Worm (Caenorhabditis elegans): ENCODE measurements around the gene ZK1248.20.

The ZK1248.20 gene

ce11 chrII:5788815-5789214 is 27.6 kb upstream of the ZK1248.20 start, which contains the start of gene K05F1.13:
TSS of gene K05F1.13 (plus strand) at chrII:5789115.
- TF ChIP-seq ref-1 (GFP tag; conservative IDR thresholded peaks at IDR 0.05) (no peak), flt-1 (GFP tag; IDR thresholded peaks at IDR 0.05) (no peak), ztf-29 (GFP tag; IDR thresholded peaks at IDR 0.05) (no peak), med-1 (GFP tag; optimal IDR thresholded peaks at IDR 0.05; ENCODE audit: insufficient read depth) (no peak), T22C8.4 (GFP tag; IDR thresholded peaks at IDR 0.05) (no peak), cog-1 (tag; optimal IDR thresholded peaks at IDR 0.05) (no peak), tab-1 (GFP tag; IDR thresholded peaks at IDR 0.05) (no peak), klf-2 (GFP tag; conservative IDR thresholded peaks at IDR 0.05) (no peak), ztf-23 (GFP tag; IDR thresholded peaks at IDR 0.05) (no peak)

- TF ChIP-seq T22C8.4 (GFP tag; IDR thresholded peaks at IDR 0.05) (no peak), flt-1 (GFP tag; IDR thresholded peaks at IDR 0.05) (no peak)
Measured at ce11 chrII:5790313-5790773, 26.1 kb upstream of the ZK1248.20 start, which contains the start of gene lect-2. TSS of gene lect-2 (plus strand) at chrII:5790723.

- TF ChIP-seq T22C8.4 (GFP tag; IDR thresholded peaks at IDR 0.05) (no peak), ztf-23 (GFP tag; IDR thresholded peaks at IDR 0.05) (no peak), flt-1 (GFP tag; IDR thresholded peaks at IDR 0.05) (no peak), ref-1 (GFP tag; conservative IDR thresholded peaks at IDR 0.05) (no peak), cog-1 (tag; optimal IDR thresholded peaks at IDR 0.05) (no peak), tab-1 (GFP tag; IDR thresholded peaks at IDR 0.05) (no peak), ztf-29 (GFP tag; IDR thresholded peaks at IDR 0.05) (no peak), klf-2 (GFP tag; conservative IDR thresholded peaks at IDR 0.05) (no peak), med-1 (GFP tag; optimal IDR thresholded peaks at IDR 0.05; ENCODE audit: insufficient read depth) (no peak)
Measured at ce11 chrII:5792490-5792889, 24.0 kb upstream of the ZK1248.20 start, which contains the start of gene K05F1.14. TSS of gene K05F1.14 (minus strand) at chrII:5792590.

- no peak for TF ChIP-seq ztf-29 (GFP tag; IDR thresholded peaks at IDR 0.05)
- TF ChIP-seq med-1 (GFP tag; optimal IDR thresholded peaks at IDR 0.05; ENCODE audit: insufficient read depth), result no peak
- TF ChIP-seq klf-2 (GFP tag; conservative IDR thresholded peaks at IDR 0.05), result no peak
- no peak for TF ChIP-seq ref-1 (GFP tag; conservative IDR thresholded peaks at IDR 0.05)
- no peak for TF ChIP-seq T22C8.4 (GFP tag; IDR thresholded peaks at IDR 0.05)
- no peak for TF ChIP-seq cog-1 (tag; optimal IDR thresholded peaks at IDR 0.05)
- no peak for TF ChIP-seq tab-1 (GFP tag; IDR thresholded peaks at IDR 0.05)
- no peak for TF ChIP-seq flt-1 (GFP tag; IDR thresholded peaks at IDR 0.05)
- TF ChIP-seq ztf-23 (GFP tag; IDR thresholded peaks at IDR 0.05), result no peak
Measured at ce11 chrII:5794195-5794594, 22.3 kb upstream of the ZK1248.20 start, which contains the start of gene acdh-8. TSS of gene acdh-8 (plus strand) at chrII:5794495.

DNA sequence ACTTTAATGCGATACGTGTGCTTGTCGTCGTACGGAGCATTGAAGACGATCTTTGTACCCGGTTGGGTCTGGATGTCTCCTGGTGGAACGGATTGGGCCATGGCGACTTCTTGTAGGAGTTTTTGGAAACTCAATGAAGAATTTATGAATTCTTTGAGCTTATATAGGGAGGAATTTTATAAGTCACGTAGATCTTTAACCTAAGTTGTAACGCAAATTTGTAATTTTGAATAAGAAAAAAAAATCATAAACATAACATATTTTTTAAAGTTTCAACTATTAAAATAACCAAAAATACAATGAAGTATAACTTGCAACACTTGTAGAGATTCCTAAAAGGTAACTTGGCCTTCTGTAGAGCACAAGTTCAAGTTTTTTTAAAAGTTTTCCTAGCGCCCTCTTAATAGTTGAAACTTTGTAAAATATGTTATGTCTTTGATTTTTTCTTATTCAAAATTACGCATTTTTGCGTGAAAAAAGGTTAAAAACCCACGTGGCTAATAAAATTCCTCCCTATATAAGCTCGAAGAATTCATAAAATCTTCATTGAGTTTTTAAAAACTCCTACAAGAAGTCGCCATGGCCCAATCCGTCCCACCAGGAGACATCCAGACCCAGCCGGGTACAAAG is 19.0 kb upstream of the ZK1248.20 start, which contains the start of the genes msp-63 and msp-142:
TSS of gene msp-63 (minus strand) at position 101 of the 630 bp plus-strand sequence.
TSS of gene msp-142 (plus strand) at position 580 of the 630 bp plus-strand sequence.
- TF ChIP-seq med-1 (GFP tag; optimal IDR thresholded peaks at IDR 0.05; ENCODE audit: insufficient read depth) (no peak), klf-2 (GFP tag; conservative IDR thresholded peaks at IDR 0.05) (no peak), ref-1 (GFP tag; conservative IDR thresholded peaks at IDR 0.05) (no peak), T22C8.4 (GFP tag; IDR thresholded peaks at IDR 0.05) (no peak), ztf-29 (GFP tag; IDR thresholded peaks at IDR 0.05) (no peak), tab-1 (GFP tag; IDR thresholded peaks at IDR 0.05) (no peak), flt-1 (GFP tag; IDR thresholded peaks at IDR 0.05) (no peak), ztf-23 (GFP tag; IDR thresholded peaks at IDR 0.05) (no peak), cog-1 (tag; optimal IDR thresholded peaks at IDR 0.05) (no peak)

DNA sequence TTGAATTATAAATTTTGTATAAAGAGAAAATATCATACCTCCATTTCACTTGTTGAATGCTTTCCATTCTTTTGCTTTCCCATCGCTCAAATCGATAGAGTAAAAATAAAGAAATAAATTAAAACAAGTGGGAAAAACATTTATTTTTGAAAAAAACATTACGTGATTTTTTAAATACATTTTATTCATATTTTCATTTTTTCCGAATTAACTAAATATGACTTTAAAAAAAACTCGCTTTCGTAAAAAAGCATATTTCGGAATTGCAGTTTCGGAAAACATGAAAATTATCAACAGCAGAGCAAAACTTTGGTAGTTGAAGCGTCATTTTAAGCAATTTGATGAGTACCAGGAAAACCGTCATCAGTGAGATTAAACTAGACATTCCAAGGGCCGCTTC is 16.9 kb upstream of the ZK1248.20 start, which contains the start of gene K05F1.8:
TSS of gene K05F1.8 (minus strand) at position 101 of the 400 bp plus-strand sequence.
- TF ChIP-seq tab-1 (GFP tag; IDR thresholded peaks at IDR 0.05) (no peak), cog-1 (tag; optimal IDR thresholded peaks at IDR 0.05) (no peak), klf-2 (GFP tag; conservative IDR thresholded peaks at IDR 0.05) (no peak), ztf-29 (GFP tag; IDR thresholded peaks at IDR 0.05) (no peak), ref-1 (GFP tag; conservative IDR thresholded peaks at IDR 0.05) (no peak), med-1 (GFP tag; optimal IDR thresholded peaks at IDR 0.05; ENCODE audit: insufficient read depth) (no peak), ztf-23 (GFP tag; IDR thresholded peaks at IDR 0.05) (no peak), flt-1 (GFP tag; IDR thresholded peaks at IDR 0.05) (no peak), T22C8.4 (GFP tag; IDR thresholded peaks at IDR 0.05) (no peak)

ce11 chrII:5801075-5801474 is 15.4 kb upstream of the ZK1248.20 start, which contains the start of the genes K05F1.9 and K05F1.1:
TSS of gene K05F1.9 (minus strand) at chrII:5801175.
TSS of gene K05F1.1 (plus strand) at chrII:5801382.
- TF ChIP-seq ref-1 (GFP tag; conservative IDR thresholded peaks at IDR 0.05) (no peak), klf-2 (GFP tag; conservative IDR thresholded peaks at IDR 0.05) (no peak), med-1 (GFP tag; optimal IDR thresholded peaks at IDR 0.05; ENCODE audit: insufficient read depth) (no peak), T22C8.4 (GFP tag; IDR thresholded peaks at IDR 0.05) (no peak), tab-1 (GFP tag; IDR thresholded peaks at IDR 0.05) (no peak), ztf-23 (GFP tag; IDR thresholded peaks at IDR 0.05) (no peak), ztf-29 (GFP tag; IDR thresholded peaks at IDR 0.05) (no peak), cog-1 (tag; optimal IDR thresholded peaks at IDR 0.05) (no peak), flt-1 (GFP tag; IDR thresholded peaks at IDR 0.05) (no peak)

ce11 chrII:5804288-5804687 is 12.2 kb upstream of the ZK1248.20 start:
- no peak for TF ChIP-seq ref-1 (GFP tag; conservative IDR thresholded peaks at IDR 0.05)
- TF ChIP-seq T22C8.4 (GFP tag; IDR thresholded peaks at IDR 0.05), result no peak
- TF ChIP-seq ztf-29 (GFP tag; IDR thresholded peaks at IDR 0.05), result no peak
- no peak for TF ChIP-seq klf-2 (GFP tag; conservative IDR thresholded peaks at IDR 0.05)
- no peak for TF ChIP-seq ztf-23 (GFP tag; IDR thresholded peaks at IDR 0.05)

DNA sequence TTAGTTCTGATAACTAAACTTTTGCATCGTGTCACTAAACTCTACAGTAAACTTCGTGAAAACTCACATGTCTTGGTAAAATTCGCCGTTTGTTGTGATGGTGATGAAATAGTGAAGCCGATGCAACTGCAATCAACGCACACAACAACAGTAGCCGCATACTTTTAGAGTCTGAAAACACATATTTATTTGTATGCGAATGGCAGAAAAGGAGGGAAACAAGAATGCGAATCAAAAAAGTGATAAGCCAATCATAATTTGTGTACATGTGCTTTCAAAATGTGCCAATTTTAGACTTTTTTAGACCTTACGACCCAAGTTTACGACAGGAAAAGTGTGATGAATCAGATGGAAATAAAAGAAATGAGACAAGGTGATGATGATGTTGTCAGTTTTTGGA is 11.1 kb upstream of the ZK1248.20 start, which contains the start of gene K05F1.10:
TSS of gene K05F1.10 (minus strand) at position 171 of the 400 bp plus-strand sequence.
- TF ChIP-seq ztf-29 (GFP tag; IDR thresholded peaks at IDR 0.05) (no peak), klf-2 (GFP tag; conservative IDR thresholded peaks at IDR 0.05) (no peak), cog-1 (tag; optimal IDR thresholded peaks at IDR 0.05) (no peak), ztf-23 (GFP tag; IDR thresholded peaks at IDR 0.05) (no peak), med-1 (GFP tag; optimal IDR thresholded peaks at IDR 0.05; ENCODE audit: insufficient read depth) (no peak), tab-1 (GFP tag; IDR thresholded peaks at IDR 0.05) (no peak), flt-1 (GFP tag; IDR thresholded peaks at IDR 0.05) (no peak), T22C8.4 (GFP tag; IDR thresholded peaks at IDR 0.05) (no peak), ref-1 (GFP tag; conservative IDR thresholded peaks at IDR 0.05) (no peak)
